Worm (Caenorhabditis elegans) whole organism, early embryonic: ENCODE data around the gene C49F8.1.

Experiments used
- B0310.2 ChIP-seq: sonication (generic microtip); optimal IDR thresholded peaks from 2 replicates; lab custom pipeline; 2016; ENCODE audit warnings: mild to moderate bottlenecking, missing genetic modification characterization, missing compliant biosample characterization
- ama-1 ChIP-seq: fragments of 150-350 bp; optimal IDR thresholded peaks from 2 replicates; lab custom pipeline; 2014
- ets-7 ChIP-seq: sonication (generic microtip); optimal IDR thresholded peaks from 2 replicates; lab custom pipeline; 2016; ENCODE audit warnings: missing genotype, missing genetic modification characterization, missing compliant biosample characterization
- flt-1 ChIP-seq: fragments of 200-800 bp; sonication (Bioruptor generic); IDR thresholded peaks from 2 replicates; pipeline ENCODE4 v1.3.6; 2022; ENCODE audit warnings: missing genetic modification characterization, missing compliant biosample characterization
- hmg-4 ChIP-seq: fragments of 200-800 bp; sonication (Bioruptor generic); optimal IDR thresholded peaks from 2 replicates; lab custom pipeline; 2018; ENCODE audit warnings: mild to moderate bottlenecking, missing genetic modification characterization, missing compliant biosample characterization
- hnd-1 ChIP-seq: sonication (generic microtip); optimal IDR thresholded peaks from 2 replicates; lab custom pipeline; 2016; ENCODE audit warnings: missing genetic modification characterization, missing compliant biosample characterization
- sea-1 ChIP-seq: fragments of 200-800 bp; sonication (Bioruptor generic); conservative IDR thresholded peaks from 2 replicates; pipeline ENCODE4 v1.3.6; 2022; ENCODE audit warnings: missing genetic modification characterization, missing compliant biosample characterization
- tra-4 ChIP-seq: sonication (generic microtip); optimal IDR thresholded peaks from 2 replicates; lab custom pipeline; 2017; ENCODE audit warnings: missing genetic modification characterization, missing compliant biosample characterization

DNA sequence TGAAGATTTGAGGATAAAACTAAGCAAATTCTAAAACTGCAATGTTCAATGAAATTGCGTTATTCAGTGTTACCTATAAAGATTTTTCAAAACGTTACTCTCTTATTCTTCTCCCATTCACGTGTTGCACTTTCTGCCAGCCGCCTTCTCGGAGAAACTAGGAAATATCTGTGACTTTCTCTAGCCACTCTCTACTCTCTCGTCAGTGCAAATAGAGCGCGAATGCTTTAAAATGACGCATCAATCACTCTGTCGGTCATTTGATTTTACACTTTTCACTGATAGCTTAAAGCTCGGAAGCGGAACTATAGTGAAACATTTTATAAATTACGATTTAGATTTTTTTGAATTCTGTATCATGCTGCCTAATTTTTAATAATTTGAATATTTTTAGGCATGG lies 35.9 kb downstream of the C49F8.1 start:
- no peak for TF ChIP-seq hmg-4
- TF ChIP-seq sea-1 (GFP tag; lab: Robert Waterston, UW): no peak
- no peak for TF ChIP-seq tra-4 (tag; lab: Kevin White, UChicago)
- TF ChIP-seq ama-1 (lab: Kevin White, UChicago): no peak
- no peak for TF ChIP-seq B0310.2 (tag; lab: Kevin White, UChicago)
- no peak for TF ChIP-seq ets-7 (tag; lab: Kevin White, UChicago)
- TF ChIP-seq flt-1 (GFP tag; lab: Robert Waterston, UW): no peak
- no peak for TF ChIP-seq hnd-1 (tag; lab: Kevin White, UChicago)
